Fruit fly (Drosophila melanogaster): Measurements from ENCODE around the gene ProtB.

DNA sequence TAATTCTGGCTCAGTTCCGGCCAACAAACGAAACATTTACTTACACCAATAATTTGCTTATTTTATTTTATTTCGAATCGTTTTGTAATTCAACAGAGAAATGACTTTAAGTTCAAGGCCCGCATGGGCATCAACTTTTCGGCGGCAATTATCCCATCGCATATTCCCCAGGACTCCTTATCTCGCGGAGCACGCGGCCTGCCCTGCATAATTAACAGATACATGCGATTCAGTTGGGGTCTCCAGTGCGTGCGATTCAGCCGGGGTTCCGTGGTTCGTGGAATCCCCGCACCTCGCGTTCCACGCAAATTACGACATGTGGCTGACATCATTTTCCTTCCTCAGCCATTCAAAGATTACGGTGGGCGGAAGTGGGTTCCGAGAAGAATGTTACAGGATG lies 11.6 kb downstream of the ProtB start, which contains the start of gene CG4480:
- no peak for TF ChIP-seq dac (GFP tag; optimal IDR thresholded peaks at IDR 0.05)
- no peak for TF ChIP-seq Sox102F (GFP tag; optimal IDR thresholded peaks at IDR 0.05)
- no peak for TF ChIP-seq spab (GFP tag; optimal IDR thresholded peaks at IDR 0.05)
- no peak for TF ChIP-seq Lpt (GFP tag; optimal IDR thresholded peaks at IDR 0.05)
- no peak for TF ChIP-seq Met (GFP tag; optimal IDR thresholded peaks at IDR 0.05)
- TF ChIP-seq CG6854 (GFP tag; optimal IDR thresholded peaks at IDR 0.05), result no peak
- no peak for TF ChIP-seq Hr39 (GFP tag; optimal IDR thresholded peaks at IDR 0.05)
